Fruit fly (Drosophila melanogaster): Measurements from ENCODE around the gene Tep4.

- no peak for TF ChIP-seq psq (GFP tag; optimal IDR thresholded peaks at IDR 0.05)
- no peak for TF ChIP-seq HLH106 (tag; optimal IDR thresholded peaks at IDR 0.05)
- no peak for TF ChIP-seq dsf (GFP tag; optimal IDR thresholded peaks at IDR 0.05; ENCODE audit: borderline replicate concordance)
- no peak for TF ChIP-seq usp (GFP tag; optimal IDR thresholded peaks at IDR 0.05)
- TF ChIP-seq N (GFP tag; optimal IDR thresholded peaks at IDR 0.05), result no peak
- peak; percentile 16 for TF ChIP-seq Myc (optimal IDR thresholded peaks at IDR 0.05)
- no peak for TF ChIP-seq Jra (GFP tag; optimal IDR thresholded peaks at IDR 0.05)
- no peak for TF ChIP-seq br (GFP tag; optimal IDR thresholded peaks at IDR 0.05)
- no peak for TF ChIP-seq Dfd (GFP tag; optimal IDR thresholded peaks at IDR 0.05)
- TF ChIP-seq fru (GFP tag; optimal IDR thresholded peaks at IDR 0.05), result no peak
- TF ChIP-seq rgr (GFP tag; optimal IDR thresholded peaks at IDR 0.05), result no peak
- TF ChIP-seq Sp1 (GFP tag; optimal IDR thresholded peaks at IDR 0.05), result no peak
These were observed 5.2 kb upstream of the Tep4 start for dm6 chr2L:19543010-19543564.
